Fruit fly (Drosophila melanogaster): ENCODE measurements around the gene Atg8a.

Gene Atg8a

DNA sequence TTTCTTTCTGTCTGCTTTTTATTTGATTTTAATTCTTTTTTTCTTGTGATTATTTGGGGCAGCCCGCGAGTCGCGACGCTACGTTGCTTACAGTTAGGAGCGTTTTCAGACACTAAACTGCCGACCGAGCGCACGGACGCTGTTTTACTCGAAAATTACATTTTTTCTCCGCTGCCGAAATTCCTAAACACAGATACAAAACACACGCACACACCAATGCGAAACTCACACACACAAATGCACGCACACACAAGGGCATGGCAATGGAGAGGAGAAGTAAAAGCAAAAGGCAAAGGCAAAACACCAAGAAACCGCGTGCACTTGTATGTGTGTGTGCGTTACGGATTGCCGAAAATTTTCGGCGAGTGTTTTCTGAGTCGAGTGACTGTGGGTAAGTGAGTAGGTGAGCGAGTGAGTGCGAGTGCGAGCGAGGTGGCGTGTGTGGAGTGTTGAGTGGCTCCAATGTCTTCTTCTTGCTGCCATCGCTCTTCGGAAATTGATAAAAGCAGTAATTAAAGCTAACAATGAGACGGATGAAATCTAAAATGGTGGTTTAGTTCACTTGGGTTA is 47.5 kb upstream of the Atg8a start (continued):
- TF ChIP-seq CG33213 (GFP tag; optimal IDR thresholded peaks at IDR 0.05) = no peak
- no peak for TF ChIP-seq Lpt (GFP tag; optimal IDR thresholded peaks at IDR 0.05)
- no peak for TF ChIP-seq usp (GFP tag; optimal IDR thresholded peaks at IDR 0.05)
- peak; percentile 33 for TF ChIP-seq HmgD (GFP tag; optimal IDR thresholded peaks at IDR 0.05)
- no peak for TF ChIP-seq dysf (GFP tag; IDR thresholded peaks at IDR 0.05)
- no peak for TF ChIP-seq zfh1 (GFP tag; IDR thresholded peaks at IDR 0.05)
- TF ChIP-seq CG8290 (GFP tag; optimal IDR thresholded peaks at IDR 0.05) = no peak
- peak in 1 of 2 experiments; percentile 35 for TF ChIP-seq CG8290 (tag; optimal IDR thresholded peaks at IDR 0.05)
- TF ChIP-seq CG18764 (GFP tag; optimal IDR thresholded peaks at IDR 0.05) = no peak
- TF ChIP-seq Awh (GFP tag; IDR thresholded peaks at IDR 0.05) = no peak
- no peak for TF ChIP-seq crp (GFP tag; optimal IDR thresholded peaks at IDR 0.05)
- no peak for TF ChIP-seq CG4820 (GFP tag; optimal IDR thresholded peaks at IDR 0.05)
- peak; percentile 37 for TF ChIP-seq sug (tag; optimal IDR thresholded peaks at IDR 0.05)
- TF ChIP-seq bab2 (GFP tag; optimal IDR thresholded peaks at IDR 0.05) = no peak
- TF ChIP-seq lbe (GFP tag; optimal IDR thresholded peaks at IDR 0.05) = no peak
- no peak for TF ChIP-seq CG18599 (GFP tag; optimal IDR thresholded peaks at IDR 0.05)
- no peak for TF ChIP-seq oc (tag; optimal IDR thresholded peaks at IDR 0.05)
- no peak for TF ChIP-seq hb (GFP tag; IDR thresholded peaks at IDR 0.05; ENCODE audit: partially characterized antibody)
- no peak for TF ChIP-seq tio (GFP tag; optimal IDR thresholded peaks at IDR 0.05)
- TF ChIP-seq CG2875 (GFP tag; optimal IDR thresholded peaks at IDR 0.05) = no peak
- TF ChIP-seq nerfin-1 (tag; optimal IDR thresholded peaks at IDR 0.05) = peak; percentile 71
- no peak for TF ChIP-seq CG2202 (tag; optimal IDR thresholded peaks at IDR 0.05)
- TF ChIP-seq ken (GFP tag; IDR thresholded peaks at IDR 0.05) = no peak
- TF ChIP-seq row (GFP tag; IDR thresholded peaks at IDR 0.05) = no peak; the same call in 2 of the 3 replicates
- no peak for TF ChIP-seq E2f1 (GFP tag; IDR thresholded peaks at IDR 0.05)
- peak; percentile 46 for TF ChIP-seq gro (GFP tag; optimal IDR thresholded peaks at IDR 0.05)
- TF ChIP-seq E2f2 (GFP tag; IDR thresholded peaks at IDR 0.05) = peak; percentile 16; the same call in 1 of the 2 replicates
- no peak for TF ChIP-seq kay (GFP tag; optimal IDR thresholded peaks at IDR 0.05)
- TF ChIP-seq Sin3A (optimal IDR thresholded peaks at IDR 0.05) = no peak
- TF ChIP-seq NC2β (GFP tag; optimal IDR thresholded peaks at IDR 0.05) = no peak
- TF ChIP-seq Mes4 (GFP tag; optimal IDR thresholded peaks at IDR 0.05) = no peak
- peak; percentile 89 for TF ChIP-seq Adf1 (GFP tag; IDR thresholded peaks at IDR 0.05)
- TF ChIP-seq CG34422 (GFP tag; IDR thresholded peaks at IDR 0.05) = no peak
- TF ChIP-seq pan (optimal IDR thresholded peaks at IDR 0.05) = no peak
- TF ChIP-seq pan (GFP tag; optimal IDR thresholded peaks at IDR 0.05 in 1 of 2, IDR thresholded peaks at IDR 0.05 in 1 of 2) = no peak
- no peak for TF ChIP-seq CG13296 (GFP tag; optimal IDR thresholded peaks at IDR 0.05)
- no peak for TF ChIP-seq prd (optimal IDR thresholded peaks at IDR 0.05)
- TF ChIP-seq prd (GFP tag; IDR thresholded peaks at IDR 0.05) = no peak
- no peak for TF ChIP-seq CG6813 (GFP tag; optimal IDR thresholded peaks at IDR 0.05)
- TF ChIP-seq CG12659 (GFP tag; optimal IDR thresholded peaks at IDR 0.05) = no peak
- TF ChIP-seq ranshi (GFP tag; IDR thresholded peaks at IDR 0.05) = no peak
- TF ChIP-seq Rx (GFP tag; IDR thresholded peaks at IDR 0.05) = no peak
- TF ChIP-seq CG6689 (GFP tag; IDR thresholded peaks at IDR 0.05) = no peak
- TF ChIP-seq CG1832 (GFP tag; optimal IDR thresholded peaks at IDR 0.05) = peak; percentile 46
- TF ChIP-seq z (GFP tag; IDR thresholded peaks at IDR 0.05) = peak; percentile 100
- TF ChIP-seq unc-4 (GFP tag; IDR thresholded peaks at IDR 0.05; ENCODE audit: partially characterized antibody) = no peak
- peak; percentile 75; the same call in 1 of the 2 replicates for TF ChIP-seq Bgb (GFP tag; IDR thresholded peaks at IDR 0.05; ENCODE audit: partially characterized antibody)
- peak; percentile 6 for TF ChIP-seq Asciz (GFP tag; optimal IDR thresholded peaks at IDR 0.05)
- no peak for TF ChIP-seq Antp (GFP tag; optimal IDR thresholded peaks at IDR 0.05)
- TF ChIP-seq Trl (optimal IDR thresholded peaks at IDR 0.05) = peak; percentile 45 to 73
- TF ChIP-seq Trl (GFP tag; optimal IDR thresholded peaks at IDR 0.05) = peak; percentile 24
- TF ChIP-seq scrt (GFP tag; optimal IDR thresholded peaks at IDR 0.05) = no peak
